Worm (Caenorhabditis elegans) whole organism, L1 larva: ENCODE data around the gene pals-16.
"Not testable (repeated sequence)": the region's sequence is repeated elsewhere in the genome, so short reads cannot be mapped to it uniquely, and the experiment has no call there.

Experiments used
- sox-4 ChIP-seq: sonication (generic microtip); optimal IDR thresholded peaks from 2 replicates; lab custom pipeline; 2016; ENCODE audit warnings: missing genetic modification characterization, missing compliant biosample characterization
- ztf-11 ChIP-seq, 2 experiments: sonication (generic microtip); optimal IDR thresholded peaks; 2 replicates each; lab custom pipeline; 2016 to 2017; ENCODE audit warnings: missing genetic modification characterization in 2 of 2, missing biosample characterization in 1 of 2, missing compliant biosample characterization in 1 of 2

- TF ChIP-seq sox-4 (tag; lab: Kevin White, UChicago); ztf-11 (tag; optimal IDR thresholded peaks at IDR 0.05; lab: Kevin White, UChicago): not testable (repeated sequence)
Measured at ce11 chrIII:1375491-1375890, 24.3 kb upstream of the pals-16 start, which contains the start of gene Y82E9BR.10.
